Fruit fly (Drosophila melanogaster): ENCODE data around the gene SdhBL.
A peak's percentile ranks its signal among the peaks of the same experiment; 100 is the strongest.

dm6 chrX:18864483-18865358 is 29.5 kb upstream of the SdhBL start:
- TF ChIP-seq Abd-B (GFP tag; optimal IDR thresholded peaks at IDR 0.05) (no peak), dl (GFP tag; optimal IDR thresholded peaks at IDR 0.05; ENCODE audit: insufficient read depth in 1 of 2, partially characterized antibody in 2 of 2) (peak in 1 of 2 experiments; percentile 61), dmrt93B (GFP tag; optimal IDR thresholded peaks at IDR 0.05) (no peak), GATAd (GFP tag; optimal IDR thresholded peaks at IDR 0.05) (no peak), OdsH (GFP tag; optimal IDR thresholded peaks at IDR 0.05) (no peak), lola (GFP tag; optimal IDR thresholded peaks at IDR 0.05) (no peak), Myc (optimal IDR thresholded peaks at IDR 0.05) (no peak), Vsx2 (GFP tag; optimal IDR thresholded peaks at IDR 0.05; ENCODE audit: partially characterized antibody) (no peak), HLH106 (tag; optimal IDR thresholded peaks at IDR 0.05) (no peak), psq (GFP tag; optimal IDR thresholded peaks at IDR 0.05) (peak; percentile 82), br (GFP tag; optimal IDR thresholded peaks at IDR 0.05) (no peak), usp (GFP tag; optimal IDR thresholded peaks at IDR 0.05) (no peak)
